Fruit fly (Drosophila melanogaster) whole organism, adult: ENCODE measurements around the gene S-Lap3.

Experiments
- CG11617 ChIP-seq: fragments of 200-800 bp; sonication (Bioruptor generic); optimal IDR thresholded peaks from 2 replicates; lab custom pipeline; 2017; ENCODE audit warnings: mild to moderate bottlenecking, missing biosample characterization, missing genetic modification reagents, missing genetic modification characterization
- CG33017 ChIP-seq: fragments of 200-800 bp; sonication (Bioruptor generic); optimal IDR thresholded peaks from 2 replicates; lab custom pipeline; 2018; ENCODE audit warnings: missing biosample characterization, mild to moderate bottlenecking, missing genetic modification characterization, moderate library complexity
- Clk ChIP-seq: fragments of 200-800 bp; sonication (Bioruptor generic); optimal IDR thresholded peaks from 2 replicates; lab custom pipeline; 2017; ENCODE audit warnings: missing biosample characterization, missing genetic modification characterization
- Hr96 ChIP-seq: fragments of 200-800 bp; sonication (Bioruptor generic); optimal IDR thresholded peaks from 2 replicates; lab custom pipeline; 2016; ENCODE audit warnings: missing biosample characterization, missing genetic modification characterization
- bab1 ChIP-seq: fragments of 200-800 bp; sonication (Bioruptor generic); optimal IDR thresholded peaks from 3 replicates; lab custom pipeline; 2019; ENCODE audit warnings: missing biosample characterization, mild to moderate bottlenecking, missing genetic modification characterization, moderate library complexity
- cic ChIP-seq: fragments of 200-800 bp; sonication (Bioruptor generic); optimal IDR thresholded peaks from 2 replicates; lab custom pipeline; 2017; ENCODE audit warnings: missing biosample characterization, mild to moderate bottlenecking, missing genetic modification characterization, moderate library complexity
- kay ChIP-seq: fragments of 200-800 bp; sonication (Bioruptor generic); peaks from one replicate; lab custom pipeline; 2016; ENCODE audit warnings: missing biosample characterization, missing genetic modification characterization, borderline replicate concordance
- pad ChIP-seq: fragments of 200-800 bp; sonication (Bioruptor generic); optimal IDR thresholded peaks from 3 replicates; lab custom pipeline; 2017; ENCODE audit warnings: missing biosample characterization, missing genetic modification characterization, mild to moderate bottlenecking, moderate library complexity, missing genetic modification reagents
- tj ChIP-seq: fragments of 200-800 bp; sonication (Bioruptor generic); optimal IDR thresholded peaks from 3 replicates; lab custom pipeline; 2017; ENCODE audit warnings: missing biosample characterization, mild to moderate bottlenecking, missing genetic modification characterization, moderate library complexity
- toe ChIP-seq: fragments of 200-800 bp; sonication (Bioruptor generic); optimal IDR thresholded peaks from 2 replicates; lab custom pipeline; 2016; ENCODE audit warnings: missing biosample characterization, missing genetic modification characterization

DNA sequence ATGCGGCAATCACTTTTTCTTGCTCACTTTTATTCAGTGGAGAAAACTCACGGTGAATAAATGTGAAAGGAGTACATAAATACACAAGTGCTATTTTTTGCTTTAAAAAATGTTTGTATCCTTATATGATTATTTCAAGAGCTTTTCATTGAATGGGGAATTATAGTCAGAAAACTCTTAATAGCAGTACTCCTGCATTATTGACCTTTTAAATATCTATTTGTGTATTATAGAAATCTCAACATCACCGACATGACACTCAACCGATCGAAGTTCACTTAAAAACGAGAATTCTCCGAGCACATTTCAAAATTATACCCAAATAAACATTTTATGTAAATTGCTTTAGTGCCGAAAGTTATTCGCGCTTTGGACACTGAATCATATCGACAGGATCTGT, at the start of gene S-Lap3:
- TF ChIP-seq pad (GFP tag; lab: Kevin White, UChicago) (no peak), tj (no peak), cic (GFP tag; lab: Kevin White, UChicago) (no peak), Hr96 (GFP tag; lab: Kevin White, UChicago) (no peak), CG33017 (no peak), kay (GFP tag; lab: Kevin White, UChicago) (no peak), CG11617 (GFP tag; lab: Kevin White, UChicago) (no peak), toe (GFP tag; lab: Kevin White, UChicago) (no peak), bab1 (GFP tag; lab: Kevin White, UChicago) (no peak), Clk (GFP tag; lab: Kevin White, UChicago) (no peak)
